Worm (Caenorhabditis elegans) whole organism, young adult: ENCODE data around the gene gnrr-2.
A peak's percentile ranks its signal among the peaks of the same experiment; 100 is the strongest.

Experiments used
- B0019.2 ChIP-seq: fragments of 200-800 bp; sonication (Bioruptor generic); conservative IDR thresholded peaks from 2 replicates; pipeline ENCODE4 v1.3.6; 2022; ENCODE audit warnings: missing genetic modification reagents, missing genetic modification characterization, missing compliant biosample characterization
- B0261.1 ChIP-seq: sonication (generic microtip); optimal IDR thresholded peaks from 2 replicates; lab custom pipeline; 2016; ENCODE audit warnings: mild to moderate bottlenecking, missing genetic modification characterization, moderate library complexity, missing compliant biosample characterization
- B0336.3 ChIP-seq: fragments of 200-800 bp; sonication (Bioruptor generic); IDR thresholded peaks from 2 replicates; pipeline ENCODE4 v1.3.6; 2022; ENCODE audit warnings: missing genetic modification characterization, missing compliant biosample characterization
- F10E7.11 ChIP-seq: sonication (generic microtip); optimal IDR thresholded peaks from 2 replicates; lab custom pipeline; 2017; ENCODE audit warnings: mild to moderate bottlenecking, missing genetic modification characterization, moderate library complexity, missing compliant biosample characterization
- F22D6.2 ChIP-seq: sonication (generic microtip); optimal IDR thresholded peaks from 2 replicates; lab custom pipeline; 2016; ENCODE audit warnings: mild to moderate bottlenecking, missing genetic modification characterization, missing compliant biosample characterization
- F33H1.4 ChIP-seq: fragments of 200-800 bp; sonication (Bioruptor generic); IDR thresholded peaks from 2 replicates; pipeline ENCODE4 v1.3.6; 2022; ENCODE audit warnings: missing genetic modification reagents, missing genetic modification characterization, missing compliant biosample characterization
- F37B4.10 ChIP-seq: fragments of 200-800 bp; sonication (Bioruptor generic); IDR thresholded peaks from 2 replicates; pipeline ENCODE4 v1.3.6; 2022; ENCODE audit warnings: missing genetic modification characterization, missing compliant biosample characterization
- F49E8.2 ChIP-seq: sonication (generic microtip); optimal IDR thresholded peaks from 3 replicates; lab custom pipeline; 2017; ENCODE audit warnings: missing genetic modification characterization, mild to moderate bottlenecking, missing compliant biosample characterization, antibody characterized with exemption, moderate library complexity; ENCODE audit not compliant: insufficient read depth
- F52B5.7 ChIP-seq: sonication (generic microtip); optimal IDR thresholded peaks from 2 replicates; lab custom pipeline; 2016; ENCODE audit warnings: mild to moderate bottlenecking, missing genetic modification characterization, missing compliant biosample characterization
- F57C9.4 ChIP-seq: sonication (generic microtip); optimal IDR thresholded peaks from 2 replicates; lab custom pipeline; 2017; ENCODE audit warnings: mild to moderate bottlenecking, missing genetic modification characterization, missing compliant biosample characterization
- K11D2.4 ChIP-seq: fragments of 200-800 bp; sonication (Bioruptor generic); IDR thresholded peaks from 2 replicates; pipeline ENCODE4 v1.3.6; 2022; ENCODE audit warnings: missing genetic modification reagents, missing genetic modification characterization, missing compliant biosample characterization
- K12H6.12 ChIP-seq: fragments of 200-800 bp; sonication (Bioruptor generic); optimal IDR thresholded peaks from 2 replicates; lab custom pipeline; 2018; ENCODE audit warnings: mild to moderate bottlenecking, missing genetic modification characterization, missing compliant biosample characterization
- Y56A3A.18 ChIP-seq: fragments of 200-800 bp; sonication (Bioruptor generic); IDR thresholded peaks from 2 replicates; pipeline ENCODE4 v1.3.6; 2022; ENCODE audit warnings: missing genetic modification reagents, missing genetic modification characterization, missing compliant biosample characterization
- Y95B8A.8 ChIP-seq: fragments of 200-800 bp; sonication (Bioruptor generic); IDR thresholded peaks from 2 replicates; pipeline ENCODE4 v1.3.6; 2022; ENCODE audit warnings: missing genetic modification reagents, missing genetic modification characterization, missing compliant biosample characterization
- akir-1 ChIP-seq: fragments of 200-800 bp; sonication (Bioruptor generic); optimal IDR thresholded peaks from 2 replicates; lab custom pipeline; 2018; ENCODE audit warnings: mild to moderate bottlenecking, missing genetic modification characterization, moderate library complexity, missing compliant biosample characterization
- aptf-3 ChIP-seq: fragments of 200-800 bp; sonication (Bioruptor generic); IDR thresholded peaks from 2 replicates; pipeline ENCODE4 v1.3.6; 2022; ENCODE audit warnings: missing genetic modification characterization, missing compliant biosample characterization
- athp-1 ChIP-seq: sonication (generic microtip); optimal IDR thresholded peaks from 2 replicates; lab custom pipeline; 2017; ENCODE audit warnings: mild to moderate bottlenecking, missing genetic modification characterization, missing compliant biosample characterization
- cebp-1 ChIP-seq, 2 experiments: fragments of 200-800 bp in 1 of 2; sonication (Bioruptor generic) in 1 of 2; sonication (generic microtip) in 1 of 2; IDR thresholded peaks in 1 of 2; optimal IDR thresholded peaks in 1 of 2; 2 replicates each; pipeline versions ENCODE4 v1.3.6 to Lab custom; 2017 to 2022; ENCODE audit warnings: missing compliant biosample characterization in 2 of 2, missing genetic modification characterization in 2 of 2, mild to moderate bottlenecking in 1 of 2, missing genetic modification reagents in 1 of 2, moderate library complexity in 1 of 2
- ceh-100 ChIP-seq: fragments of 200-800 bp; sonication (Bioruptor generic); IDR thresholded peaks from 2 replicates; pipeline ENCODE4 v1.3.6; 2022; ENCODE audit warnings: missing genetic modification reagents, missing genetic modification characterization, missing compliant biosample characterization
- ceh-27 ChIP-seq: fragments of 200-800 bp; sonication (Bioruptor generic); optimal IDR thresholded peaks from 2 replicates; lab custom pipeline; 2018; ENCODE audit warnings: mild to moderate bottlenecking, missing genetic modification characterization, moderate library complexity, missing compliant biosample characterization
- ceh-58 ChIP-seq: fragments of 200-800 bp; sonication (Bioruptor generic); IDR thresholded peaks from 2 replicates; pipeline ENCODE4 v1.3.6; 2022; ENCODE audit warnings: missing genetic modification characterization, missing compliant biosample characterization
- ceh-79 ChIP-seq: sonication (generic microtip); optimal IDR thresholded peaks from 2 replicates; lab custom pipeline; 2017; ENCODE audit warnings: mild to moderate bottlenecking, missing genetic modification characterization, missing compliant biosample characterization
- chd-7 ChIP-seq: sonication (generic microtip); optimal IDR thresholded peaks from 2 replicates; lab custom pipeline; 2016; ENCODE audit warnings: mild to moderate bottlenecking, missing genetic modification characterization, moderate library complexity, missing compliant biosample characterization
- dox-1 ChIP-seq: fragments of 200-800 bp; sonication (Bioruptor generic); IDR thresholded peaks from 2 replicates; pipeline ENCODE4 v1.3.6; 2022; ENCODE audit warnings: missing genetic modification reagents, missing genetic modification characterization, missing compliant biosample characterization
- dpl-1 ChIP-seq: fragments of 150-350 bp; optimal IDR thresholded peaks from 2 replicates; lab custom pipeline; 2014; ENCODE audit warnings: missing biosample characterization, missing genetic modification reagents, missing genetic modification characterization
- egrh-3 ChIP-seq: fragments of 200-800 bp; sonication (Bioruptor generic); IDR thresholded peaks from 2 replicates; pipeline ENCODE4 v1.3.6; 2022; ENCODE audit warnings: missing genetic modification reagents, missing genetic modification characterization, missing compliant biosample characterization
- ets-4 ChIP-seq: fragments of 200-800 bp; sonication (Bioruptor generic); optimal IDR thresholded peaks from 2 replicates; lab custom pipeline; 2018; ENCODE audit warnings: mild to moderate bottlenecking, missing genetic modification characterization, missing compliant biosample characterization
- fkh-3 ChIP-seq: sonication (generic microtip); optimal IDR thresholded peaks from 2 replicates; lab custom pipeline; 2016; ENCODE audit warnings: mild to moderate bottlenecking, missing genetic modification characterization, missing compliant biosample characterization
- gei-17 ChIP-seq: fragments of 200-800 bp; sonication (Bioruptor generic); optimal IDR thresholded peaks from 2 replicates; lab custom pipeline; 2018; ENCODE audit warnings: mild to moderate bottlenecking, missing genetic modification characterization, missing compliant biosample characterization
- hmg-1.2 ChIP-seq: fragments of 200-800 bp; sonication (Bioruptor generic); IDR thresholded peaks from 2 replicates; pipeline ENCODE4 v1.3.6; 2022; ENCODE audit warnings: missing genetic modification reagents, missing genetic modification characterization, missing compliant biosample characterization
- hmg-20 ChIP-seq: fragments of 200-800 bp; sonication (Bioruptor generic); IDR thresholded peaks from 2 replicates; pipeline ENCODE4 v1.3.6; 2022; ENCODE audit warnings: missing genetic modification reagents, missing genetic modification characterization, missing compliant biosample characterization
- hsf-1 ChIP-seq: fragments of 200-800 bp; sonication (Bioruptor generic); IDR thresholded peaks from 2 replicates; pipeline ENCODE4 v1.3.6; 2022; ENCODE audit warnings: missing genetic modification reagents, missing genetic modification characterization, missing compliant biosample characterization
- lin-26 ChIP-seq: fragments of 200-800 bp; sonication (Bioruptor generic); IDR thresholded peaks from 2 replicates; pipeline ENCODE4 v1.3.6; 2022; ENCODE audit warnings: missing genetic modification reagents, missing genetic modification characterization, missing compliant biosample characterization
- lsl-1 ChIP-seq: fragments of 200-800 bp; sonication (Bioruptor generic); optimal IDR thresholded peaks from 2 replicates; lab custom pipeline; 2018; ENCODE audit warnings: mild to moderate bottlenecking, missing genetic modification characterization, moderate library complexity, missing compliant biosample characterization
- madf-8 ChIP-seq: fragments of 200-800 bp; sonication (Bioruptor generic); conservative IDR thresholded peaks from 2 replicates; pipeline ENCODE4 v1.3.6; 2022; ENCODE audit warnings: missing genetic modification reagents, missing genetic modification characterization, missing compliant biosample characterization
- mcd-1 ChIP-seq: fragments of 200-800 bp; sonication (Bioruptor generic); IDR thresholded peaks from 2 replicates; pipeline ENCODE4 v1.3.6; 2022; ENCODE audit warnings: missing genetic modification reagents, missing genetic modification characterization, missing compliant biosample characterization
- mel-28 ChIP-seq: sonication (generic microtip); optimal IDR thresholded peaks from 2 replicates; lab custom pipeline; 2016; ENCODE audit warnings: borderline replicate concordance, mild to moderate bottlenecking, missing genetic modification characterization, missing compliant biosample characterization
- mxl-1 ChIP-seq: sonication (generic microtip); optimal IDR thresholded peaks from 2 replicates; lab custom pipeline; 2016; ENCODE audit warnings: missing genetic modification characterization, missing compliant biosample characterization
- nfya-2 ChIP-seq: fragments of 200-800 bp; sonication (Bioruptor generic); IDR thresholded peaks from 2 replicates; pipeline ENCODE4 v1.3.6; 2022; ENCODE audit warnings: missing genetic modification reagents, missing genetic modification characterization, missing compliant biosample characterization
- nfyb-1 ChIP-seq: fragments of 200-800 bp; sonication (Bioruptor generic); IDR thresholded peaks from 2 replicates; pipeline ENCODE4 v1.3.6; 2022; ENCODE audit warnings: missing genetic modification reagents, missing genetic modification characterization, missing compliant biosample characterization
- nhr-27 ChIP-seq: fragments of 200-800 bp; sonication (Bioruptor generic); optimal IDR thresholded peaks from 2 replicates; lab custom pipeline; 2018; ENCODE audit warnings: mild to moderate bottlenecking, missing genetic modification characterization, moderate library complexity, missing compliant biosample characterization
- nhr-80 ChIP-seq: sonication (generic microtip); optimal IDR thresholded peaks from 2 replicates; lab custom pipeline; 2016; ENCODE audit warnings: missing genetic modification characterization, missing compliant biosample characterization
- rcor-1 ChIP-seq: fragments of 200-800 bp; sonication (Bioruptor generic); IDR thresholded peaks from 2 replicates; pipeline ENCODE4 v1.3.6; 2022; ENCODE audit warnings: missing genetic modification reagents, missing genetic modification characterization, missing compliant biosample characterization
- snpc-1.1 ChIP-seq: sonication (generic microtip); optimal IDR thresholded peaks from 2 replicates; lab custom pipeline; 2017; ENCODE audit warnings: missing genetic modification characterization, mild to moderate bottlenecking, missing compliant biosample characterization, antibody characterized with exemption, moderate library complexity, missing genotype, missing genetic modification reagents; ENCODE audit not compliant: insufficient read depth
- tbp1 ChIP-seq: fragments of 200-800 bp; sonication (Bioruptor generic); optimal IDR thresholded peaks from 2 replicates; lab custom pipeline; 2018; ENCODE audit warnings: mild to moderate bottlenecking, missing genetic modification characterization, missing compliant biosample characterization
- unc-62 ChIP-seq: fragments of 150-350 bp; optimal IDR thresholded peaks from 2 replicates; lab custom pipeline; 2014; ENCODE audit warnings: missing biosample characterization, missing genetic modification reagents, missing genetic modification characterization
- zfh-2 ChIP-seq: fragments of 200-800 bp; sonication (Bioruptor generic); conservative IDR thresholded peaks from 2 replicates; pipeline ENCODE4 v1.3.6; 2022; ENCODE audit warnings: missing genetic modification reagents, missing genetic modification characterization, missing compliant biosample characterization
- ztf-25 ChIP-seq: fragments of 200-800 bp; sonication (Bioruptor generic); IDR thresholded peaks from 2 replicates; pipeline ENCODE4 v1.3.6; 2022; ENCODE audit warnings: missing genetic modification reagents, missing genetic modification characterization, missing compliant biosample characterization
- ztf-6 ChIP-seq: fragments of 200-800 bp; sonication (Bioruptor generic); IDR thresholded peaks from 2 replicates; pipeline ENCODE4 v1.3.6; 2022; ENCODE audit warnings: missing genetic modification reagents, missing genetic modification characterization, missing compliant biosample characterization

gnrr-2 gene

DNA sequence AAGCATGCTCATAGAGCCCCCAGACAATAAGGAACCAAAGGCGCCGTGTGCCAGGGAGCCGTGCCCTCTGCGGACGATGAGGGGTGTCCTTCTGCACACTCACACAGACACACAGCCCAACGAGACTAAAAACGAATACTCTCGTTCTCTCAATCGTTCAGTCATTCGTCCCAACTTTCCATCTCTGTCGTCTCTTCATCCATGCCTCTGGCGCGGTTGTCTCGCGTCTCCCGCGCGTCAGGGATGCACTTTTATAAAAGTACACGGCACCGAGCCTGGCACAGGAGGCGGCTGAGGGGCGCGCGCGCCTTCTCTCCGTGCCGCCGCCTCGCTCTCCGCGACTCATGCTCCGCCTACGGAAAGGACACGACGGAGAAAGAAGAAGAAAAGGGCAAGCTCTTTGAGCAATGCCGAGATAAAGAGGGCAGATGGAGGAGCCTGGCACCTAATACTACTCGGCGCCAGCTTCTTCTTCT, 42.3 kb upstream of the gnrr-2 start (continued):
- TF ChIP-seq akir-1 (GFP tag; lab: Kevin White, UChicago): no peak
- TF ChIP-seq dox-1 (GFP tag; lab: Robert Waterston, UW): 0 out of 2 replicates have a peak, but pooled peaks have one; percentile 39
- no peak for TF ChIP-seq ets-4
- peak; percentile 39; the same call in 1 of the 2 replicates for TF ChIP-seq nfyb-1 (GFP tag; lab: Robert Waterston, UW)
- no peak for TF ChIP-seq B0019.2 (GFP tag; lab: Robert Waterston, UW)
- no peak for TF ChIP-seq F37B4.10
- TF ChIP-seq lsl-1 (GFP tag; lab: Kevin White, UChicago): no peak
- peak; percentile 86 for TF ChIP-seq egrh-3
- peak; percentile 48 for TF ChIP-seq K12H6.12 (tag; lab: Kevin White, UChicago)
- peak; percentile 60 for TF ChIP-seq mcd-1 (GFP tag; lab: Robert Waterston, UW)
- TF ChIP-seq chd-7 (tag; lab: Kevin White, UChicago): peak; percentile 41
- TF ChIP-seq aptf-3 (GFP tag; lab: Robert Waterston, UW): no peak
- TF ChIP-seq fkh-3: no peak
- TF ChIP-seq hmg-1.2 (GFP tag; lab: Robert Waterston, UW): no peak; the same call in 1 of the 2 replicates
- 0 out of 2 replicates have a peak, but pooled peaks have one; percentile 34 for TF ChIP-seq hmg-20 (GFP tag; lab: Robert Waterston, UW)
- TF ChIP-seq dpl-1 (GFP tag; lab: Kevin White, UChicago): no peak
- no peak for TF ChIP-seq unc-62
- TF ChIP-seq mxl-1 (tag; lab: Kevin White, UChicago): no peak
- no peak for TF ChIP-seq B0336.3 (GFP tag; lab: Robert Waterston, UW)
- TF ChIP-seq Y56A3A.18: no peak
- TF ChIP-seq F33H1.4 (GFP tag; lab: Robert Waterston, UW): no peak
- peak; percentile 28 for TF ChIP-seq nhr-80 (tag; lab: Kevin White, UChicago)
- no peak for TF ChIP-seq F22D6.2 (tag; lab: Kevin White, UChicago)
- peak; percentile 68 for TF ChIP-seq K11D2.4 (GFP tag; lab: Robert Waterston, UW)
- TF ChIP-seq lin-26: peak; percentile 51; the same call in 1 of the 2 replicates
- no peak for TF ChIP-seq ztf-6 (GFP tag; lab: Robert Waterston, UW)
- no peak for TF ChIP-seq rcor-1 (GFP tag; lab: Robert Waterston, UW)
- no peak for TF ChIP-seq B0261.1
- TF ChIP-seq nhr-27 (tag; lab: Kevin White, UChicago): no peak
- TF ChIP-seq ztf-25: no peak
- TF ChIP-seq ceh-27 (GFP tag; lab: Kevin White, UChicago): no peak
- TF ChIP-seq hsf-1 (GFP tag; lab: Robert Waterston, UW): no peak
- no peak for TF ChIP-seq F10E7.11 (tag; lab: Kevin White, UChicago)
- TF ChIP-seq Y95B8A.8 (GFP tag; lab: Robert Waterston, UW): no peak
- no peak for TF ChIP-seq madf-8
- TF ChIP-seq zfh-2 (GFP tag; lab: Robert Waterston, UW): peak; percentile 99
- TF ChIP-seq tbp1 (GFP tag; lab: Kevin White, UChicago): peak; percentile 34
- no peak for TF ChIP-seq F49E8.2 (tag; lab: Kevin White, UChicago)
- TF ChIP-seq ceh-79 (tag; lab: Kevin White, UChicago): no peak
- no peak for TF ChIP-seq ceh-100
- TF ChIP-seq ceh-58 (GFP tag; lab: Robert Waterston, UW): no peak
- no peak for TF ChIP-seq mel-28
- TF ChIP-seq F52B5.7 (tag; lab: Kevin White, UChicago): peak; percentile 31
- no peak for TF ChIP-seq F57C9.4 (tag; lab: Kevin White, UChicago)
- no peak for TF ChIP-seq cebp-1 (GFP tag; IDR thresholded peaks at IDR 0.05; lab: Robert Waterston, UW)
- TF ChIP-seq cebp-1 (tag; optimal IDR thresholded peaks at IDR 0.05; lab: Kevin White, UChicago): peak; percentile 57
- no peak for TF ChIP-seq athp-1
- TF ChIP-seq gei-17: peak; percentile 40
- no peak for TF ChIP-seq snpc-1.1 (tag; lab: Kevin White, UChicago)
- no peak for TF ChIP-seq nfya-2 (GFP tag; lab: Robert Waterston, UW)
